Fruit fly (Drosophila melanogaster) Kc167 (cell line): ENCODE measurements around the gene Aos1.

Source experiments
- Sin3A ChIP-seq: fragments of >200 bp; optimal IDR thresholded peaks from 2 replicates; lab custom pipeline; 2018; ENCODE audit warnings: missing external identifiers
- h ChIP-seq: fragments of >200 bp; optimal IDR thresholded peaks from 3 replicates; lab custom pipeline; 2018; ENCODE audit warnings: missing external identifiers
- insv ChIP-seq: fragments of >200 bp; optimal IDR thresholded peaks from 3 replicates; lab custom pipeline; 2018; ENCODE audit warnings: missing external identifiers
- psq ChIP-seq: fragments of >200 bp; optimal IDR thresholded peaks from 2 replicates; lab custom pipeline; 2017; ENCODE audit warnings: missing external identifiers

DNA sequence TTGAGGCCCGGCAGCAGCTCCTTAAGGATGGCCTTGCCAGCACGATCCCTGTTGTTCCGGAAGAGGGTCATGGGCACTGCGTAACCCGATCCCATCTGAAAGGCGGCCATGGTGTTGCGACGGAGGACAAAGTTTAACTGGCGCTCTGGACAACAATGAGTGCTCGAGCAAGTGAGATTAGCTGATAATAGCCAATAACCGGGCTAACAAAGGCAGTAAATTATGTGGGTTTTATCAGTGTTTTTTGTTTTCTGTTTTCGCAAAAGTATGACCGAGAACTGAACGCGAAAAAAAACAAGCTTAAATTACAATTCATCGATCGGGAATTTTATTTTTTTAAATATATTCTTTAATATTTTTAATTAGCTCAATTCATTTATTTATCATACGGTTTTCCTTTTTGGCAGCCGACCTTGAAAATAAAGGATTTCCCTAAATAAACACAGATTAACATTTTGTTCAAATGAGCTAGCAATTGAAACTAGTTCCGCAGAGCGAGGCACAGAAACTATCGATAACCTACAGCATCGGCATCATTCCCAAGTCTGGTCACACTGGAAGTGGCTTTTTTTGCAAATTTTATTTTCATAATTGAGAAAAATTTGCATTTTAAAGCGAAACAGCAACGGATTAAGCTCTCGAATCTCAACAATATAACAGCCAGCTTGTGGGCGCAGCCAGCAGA lies 20.2 kb downstream of the Aos1 start, which contains the start of the genes Dip-C and pps:
- no peak for TF ChIP-seq insv (lab: Kevin White, UChicago)
- TF ChIP-seq h (lab: Kevin White, UChicago): no peak
- TF ChIP-seq Sin3A (lab: Kevin White, UChicago): no peak
- TF ChIP-seq psq (lab: Kevin White, UChicago): no peak
